Worm (Caenorhabditis elegans) whole organism, L4 larva: ENCODE results near the gene gphr-2.
A peak's percentile ranks its signal among the peaks of the same experiment; 100 is the strongest.

Source experiments
- D1046.2 ChIP-seq: fragments of 200-800 bp; sonication (Bioruptor generic); IDR thresholded peaks from 2 replicates; pipeline ENCODE4 v1.3.6; 2022; ENCODE audit warnings: missing genetic modification characterization, missing compliant biosample characterization
- Y5F2A.4 ChIP-seq: fragments of 200-800 bp; sonication (Bioruptor generic); optimal IDR thresholded peaks from 2 replicates; lab custom pipeline; 2018; ENCODE audit warnings: mild to moderate bottlenecking, missing genetic modification characterization, missing compliant biosample characterization
- ceh-32 ChIP-seq: sonication (generic microtip); optimal IDR thresholded peaks from 2 replicates; lab custom pipeline; 2016; ENCODE audit warnings: mild to moderate bottlenecking, missing genetic modification characterization, missing compliant biosample characterization; ENCODE audit not compliant: poor library complexity
- ces-1 ChIP-seq: fragments of 150-350 bp; sonication (generic microtip); optimal IDR thresholded peaks from 4 replicates; lab custom pipeline; 2014; ENCODE audit warnings: missing biosample characterization, missing genetic modification reagents, missing genetic modification characterization
- daf-16 ChIP-seq, 3 experiments: sonication (generic microtip); optimal IDR thresholded peaks; 2 replicates each; lab custom pipeline; 2016 to 2017; ENCODE audit warnings: missing genetic modification characterization in 3 of 3, missing genetic modification reagents in 3 of 3, mild to moderate bottlenecking in 2 of 3, missing compliant biosample characterization in 2 of 3, missing biosample characterization in 1 of 3, moderate library complexity in 1 of 3
- duxl-1 ChIP-seq: sonication (generic microtip); optimal IDR thresholded peaks from 2 replicates; lab custom pipeline; 2016; ENCODE audit warnings: mild to moderate bottlenecking, missing genetic modification characterization, moderate library complexity, missing compliant biosample characterization; ENCODE audit not compliant: poor library complexity
- dve-1 ChIP-seq: sonication (generic microtip); optimal IDR thresholded peaks from 2 replicates; lab custom pipeline; 2017; ENCODE audit warnings: antibody characterized with exemption, mild to moderate bottlenecking, missing genetic modification characterization, missing compliant biosample characterization; ENCODE audit not compliant: insufficient read depth
- gei-8 ChIP-seq: fragments of 200-800 bp; sonication (Bioruptor generic); optimal IDR thresholded peaks from 2 replicates; lab custom pipeline; 2018; ENCODE audit warnings: mild to moderate bottlenecking, missing genetic modification characterization, missing compliant biosample characterization
- hif-1 ChIP-seq, 2 experiments: sonication (generic microtip); optimal IDR thresholded peaks; 2 replicates each; lab custom pipeline; 2016 to 2017; ENCODE audit warnings: missing compliant biosample characterization in 2 of 2, missing genetic modification characterization in 2 of 2, missing genetic modification reagents in 2 of 2, missing genotype in 2 of 2, mild to moderate bottlenecking in 1 of 2
- hlh-11 ChIP-seq: fragments of 200-800 bp; sonication (Bioruptor generic); optimal IDR thresholded peaks from 2 replicates; lab custom pipeline; 2018; ENCODE audit warnings: mild to moderate bottlenecking, missing genetic modification characterization, missing compliant biosample characterization
- hlh-30 ChIP-seq: sonication (generic microtip); optimal IDR thresholded peaks from 2 replicates; lab custom pipeline; 2017; ENCODE audit warnings: antibody characterized with exemption, mild to moderate bottlenecking, missing genetic modification characterization, missing compliant biosample characterization; ENCODE audit not compliant: insufficient read depth
- hmg-1.1 ChIP-seq: fragments of 200-800 bp; sonication (Bioruptor generic); IDR thresholded peaks from 2 replicates; pipeline ENCODE4 v1.3.6; 2022; ENCODE audit warnings: missing genetic modification reagents, missing genetic modification characterization, missing compliant biosample characterization
- jun-1 ChIP-seq: fragments of 150-350 bp; optimal IDR thresholded peaks from 2 replicates; lab custom pipeline; 2014; ENCODE audit warnings: missing biosample characterization, missing genetic modification reagents, missing genetic modification characterization
- lin-1 ChIP-seq: fragments of 200-800 bp; sonication (Bioruptor generic); IDR thresholded peaks from 2 replicates; pipeline ENCODE4 v1.3.6; 2022; ENCODE audit warnings: missing genetic modification reagents, missing genetic modification characterization, missing compliant biosample characterization
- lsy-2 ChIP-seq, 2 experiments: fragments of 150-350 bp in 1 of 2; sonication (generic microtip) in 1 of 2; optimal IDR thresholded peaks; 2 replicates each; lab custom pipeline; 2014 to 2017; ENCODE audit warnings: missing biosample characterization in 2 of 2, missing genetic modification characterization in 2 of 2
- madf-9 ChIP-seq: fragments of 200-800 bp; sonication (Bioruptor generic); conservative IDR thresholded peaks from 2 replicates; pipeline ENCODE4 v1.3.6; 2022; ENCODE audit warnings: missing genetic modification reagents, missing genetic modification characterization, missing compliant biosample characterization
- mep-1 ChIP-seq: fragments of 150-350 bp; sonication (generic microtip); optimal IDR thresholded peaks from 3 replicates; lab custom pipeline; 2014; ENCODE audit warnings: missing biosample characterization, missing genetic modification characterization
- mxl-2 ChIP-seq: fragments of 200-800 bp; sonication (Bioruptor generic); conservative IDR thresholded peaks from 2 replicates; pipeline ENCODE4 v1.3.6; 2022; ENCODE audit warnings: missing genetic modification reagents, missing genetic modification characterization, missing compliant biosample characterization
- nhr-10 ChIP-seq: fragments of 150-350 bp; optimal IDR thresholded peaks from 2 replicates; lab custom pipeline; 2014; ENCODE audit warnings: missing biosample characterization, missing genetic modification characterization
- nhr-102 ChIP-seq: sonication (generic microtip); optimal IDR thresholded peaks from 2 replicates; lab custom pipeline; 2016; ENCODE audit warnings: mild to moderate bottlenecking, missing genetic modification characterization, moderate library complexity, missing compliant biosample characterization
- nhr-111 ChIP-seq: fragments of 200-800 bp; sonication (Bioruptor generic); optimal IDR thresholded peaks from 2 replicates; lab custom pipeline; 2018; ENCODE audit warnings: mild to moderate bottlenecking, missing genetic modification characterization, missing compliant biosample characterization
- nhr-25 ChIP-seq: sonication (generic microtip); optimal IDR thresholded peaks from 2 replicates; lab custom pipeline; 2017; ENCODE audit warnings: missing genetic modification characterization, mild to moderate bottlenecking, missing compliant biosample characterization, antibody characterized with exemption, moderate library complexity, borderline replicate concordance; ENCODE audit not compliant: insufficient read depth
- nhr-6 ChIP-seq: fragments of 150-350 bp; optimal IDR thresholded peaks from 2 replicates; lab custom pipeline; 2014; ENCODE audit warnings: missing biosample characterization, missing genetic modification characterization
- nhr-76 ChIP-seq: fragments of 150-350 bp; optimal IDR thresholded peaks from 2 replicates; lab custom pipeline; 2014; ENCODE audit warnings: missing biosample characterization, missing genetic modification characterization
- pha-4 ChIP-seq, 2 experiments: fragments of 150-350 bp in 1 of 2; fragments of 200-800 bp in 1 of 2; sonication (Bioruptor generic) in 1 of 2; IDR thresholded peaks in 1 of 2; optimal IDR thresholded peaks in 1 of 2; 2 replicates each; pipeline versions ENCODE4 v1.3.6 to Lab custom; 2014 to 2022; ENCODE audit warnings: missing genetic modification characterization in 2 of 2, missing genetic modification reagents in 2 of 2, missing biosample characterization in 1 of 2, missing compliant biosample characterization in 1 of 2
- rbr-2 ChIP-seq: sonication (generic microtip); optimal IDR thresholded peaks from 2 replicates; lab custom pipeline; 2016; ENCODE audit warnings: missing genotype, missing genetic modification characterization, missing compliant biosample characterization
- spr-1 ChIP-seq: sonication (generic microtip); optimal IDR thresholded peaks from 2 replicates; lab custom pipeline; 2016; ENCODE audit warnings: mild to moderate bottlenecking, missing genetic modification characterization, missing compliant biosample characterization
- unc-130 ChIP-seq: sonication (generic microtip); optimal IDR thresholded peaks from 2 replicates; lab custom pipeline; 2016; ENCODE audit warnings: missing genetic modification reagents, missing genetic modification characterization, missing compliant biosample characterization
- unc-62 ChIP-seq, 3 experiments: fragments of 150-350 bp in 1 of 3; sonication (generic microtip); optimal IDR thresholded peaks in 2 of 3; peaks in 1 of 3; 1 replicate in 1 of 3; 2 replicates in 2 of 3; lab custom pipeline; 2014 to 2017; ENCODE audit warnings: missing biosample characterization in 3 of 3, missing genetic modification characterization in 3 of 3, missing genetic modification reagents in 3 of 3, missing genotype in 1 of 3

gphr-2 gene

ce11 chrX:14312416-14312815, 4.8 kb upstream of the gphr-2 start (continued):
- TF ChIP-seq mep-1 (tag; lab: Kevin White, UChicago) (peak; percentile 93), unc-62 (GFP tag; optimal IDR thresholded peaks at IDR 0.05 in 1 of 2; lab: Kevin White, UChicago) (peak in 1 of 2 experiments; percentile 98), unc-62 (tag; optimal IDR thresholded peaks at IDR 0.05; lab: Kevin White, UChicago) (no peak), nhr-102 (tag; lab: Kevin White, UChicago) (peak; percentile 54), nhr-25 (peak; percentile 24), spr-1 (tag; lab: Kevin White, UChicago) (peak; percentile 52), nhr-10 (tag; lab: Kevin White, UChicago) (peak; percentile 15), ceh-32 (tag; lab: Kevin White, UChicago) (no peak), duxl-1 (tag; lab: Kevin White, UChicago) (peak; percentile 44), hlh-30 (peak; percentile 73), hmg-1.1 (peak; percentile 82), dve-1 (tag; lab: Kevin White, UChicago) (peak; percentile 78), lsy-2 (tag; optimal IDR thresholded peaks at IDR 0.05; lab: Kevin White, UChicago) (peak; percentile 89 to 95), rbr-2 (tag; lab: Kevin White, UChicago) (peak; percentile 83), pha-4 (GFP tag; IDR thresholded peaks at IDR 0.05; lab: Robert Waterston, UW) (0 out of 2 replicates have a peak, but pooled peaks have one; percentile 7), pha-4 (tag; optimal IDR thresholded peaks at IDR 0.05; lab: Kevin White, UChicago) (peak; percentile 25), hlh-11 (tag; lab: Kevin White, UChicago) (peak; percentile 93), hif-1 (tag; optimal IDR thresholded peaks at IDR 0.05; lab: Kevin White, UChicago) (peak in 1 of 2 experiments; percentile 54), nhr-6 (tag; lab: Kevin White, UChicago) (peak; percentile 62), D1046.2 (GFP tag; lab: Robert Waterston, UW) (no peak), jun-1 (tag; lab: Kevin White, UChicago) (peak; percentile 3), nhr-76 (no peak), madf-9 (GFP tag; lab: Robert Waterston, UW) (no peak), daf-16 (GFP tag; optimal IDR thresholded peaks at IDR 0.05; lab: Kevin White, UChicago) (peak; percentile 8 to 22), daf-16 (tag; optimal IDR thresholded peaks at IDR 0.05; lab: Kevin White, UChicago) (peak; percentile 67), lin-1 (peak; percentile 46; the same call in 1 of the 2 replicates)

ce11 chrX:14311583-14311982, 4.0 kb upstream of the gphr-2 start, which contains the start of gene mgrn-1:
mgrn-1 (minus strand) TSS chrX:14311683.
- no peak for TF ChIP-seq hlh-11 (tag; lab: Kevin White, UChicago)
- TF ChIP-seq Y5F2A.4 (GFP tag; lab: Kevin White, UChicago), result no peak

- TF ChIP-seq unc-62 (GFP tag; optimal IDR thresholded peaks at IDR 0.05 in 1 of 2; lab: Kevin White, UChicago) (peak in 1 of 2 experiments; percentile 92), unc-62 (tag; optimal IDR thresholded peaks at IDR 0.05; lab: Kevin White, UChicago) (no peak), gei-8 (GFP tag; lab: Kevin White, UChicago) (no peak), nhr-111 (GFP tag; lab: Kevin White, UChicago) (no peak)
Observed at ce11 chrX:14309656-14310055, 2.1 kb upstream of the gphr-2 start.

- TF ChIP-seq mxl-2 (GFP tag; lab: Robert Waterston, UW), result no peak
- peak in 1 of 2 experiments; percentile 37 for TF ChIP-seq unc-62 (GFP tag; optimal IDR thresholded peaks at IDR 0.05 in 1 of 2; lab: Kevin White, UChicago)
- TF ChIP-seq unc-62 (tag; optimal IDR thresholded peaks at IDR 0.05; lab: Kevin White, UChicago), result no peak
- TF ChIP-seq ces-1 (GFP tag; lab: Kevin White, UChicago), result no peak
- no peak for TF ChIP-seq unc-130 (GFP tag; lab: Kevin White, UChicago)
- TF ChIP-seq ceh-32 (tag; lab: Kevin White, UChicago), result no peak
Observed at ce11 chrX:14303078-14303477, 4.5 kb downstream of the gphr-2 start, which contains the start of gene C11H1.5. C11H1.5 (minus strand) TSS chrX:14303178.
